Worm (Caenorhabditis elegans) whole organism, midembryonic: ENCODE results near the gene rpy-1.

Experiments
- cog-1 ChIP-seq: sonication (generic microtip); optimal IDR thresholded peaks from 2 replicates; lab custom pipeline; 2016; ENCODE audit warnings: missing genetic modification characterization, missing compliant biosample characterization
- klf-2 ChIP-seq: fragments of 200-800 bp; sonication (Bioruptor generic); conservative IDR thresholded peaks from 2 replicates; pipeline ENCODE4 v1.3.6; 2022; ENCODE audit warnings: missing genetic modification reagents, missing genetic modification characterization, missing compliant biosample characterization
- ref-1 ChIP-seq: fragments of 200-800 bp; sonication (Bioruptor generic); conservative IDR thresholded peaks from 2 replicates; pipeline ENCODE4 v1.3.6; 2022; ENCODE audit warnings: missing genetic modification reagents, missing genetic modification characterization, missing compliant biosample characterization

ce11 chrII:6663799-6664198, 41.6 kb downstream of the rpy-1 start:
- no peak for TF ChIP-seq ref-1 (GFP tag; lab: Robert Waterston, UW)
- TF ChIP-seq cog-1: no peak
- TF ChIP-seq klf-2 (GFP tag; lab: Robert Waterston, UW): no peak
